Worm (Caenorhabditis elegans): Measurements from ENCODE around the gene dop-1.

Gene dop-1

ce11 chrX:4371988-4372387 lies 46.7 kb downstream of the dop-1 start, which contains the start of gene R160.14:
R160.14 (minus strand) TSS chrX:4372088.
- TF ChIP-seq Y56A3A.18 (GFP tag; IDR thresholded peaks at IDR 0.05) (no peak), F57C9.4 (tag; optimal IDR thresholded peaks at IDR 0.05) (no peak), zfh-2 (GFP tag; conservative IDR thresholded peaks at IDR 0.05) (no peak), nfya-1 (tag; optimal IDR thresholded peaks at IDR 0.05; ENCODE audit: borderline replicate concordance, insufficient read depth) (no peak), aptf-2 (GFP tag; conservative IDR thresholded peaks at IDR 0.05) (no peak)

ce11 chrX:4371413-4371812 lies 47.2 kb downstream of the dop-1 start, which contains the start of gene R160.13:
R160.13 (minus strand) TSS chrX:4371513.
- no peak for TF ChIP-seq F57A8.1 (GFP tag; optimal IDR thresholded peaks at IDR 0.05)
- TF ChIP-seq B0035.1 (tag; optimal IDR thresholded peaks at IDR 0.05) = no peak
- TF ChIP-seq rec-8 (tag; optimal IDR thresholded peaks at IDR 0.05) = no peak
- no peak for TF ChIP-seq egl-18 (GFP tag; IDR thresholded peaks at IDR 0.05)
- TF ChIP-seq T07F8.4 (tag; optimal IDR thresholded peaks at IDR 0.05) = no peak
- TF ChIP-seq B0336.3 (GFP tag; IDR thresholded peaks at IDR 0.05) = no peak
- TF ChIP-seq Y53F4B.3 (GFP tag; IDR thresholded peaks at IDR 0.05) = no peak
- TF ChIP-seq pha-4 (tag; optimal IDR thresholded peaks at IDR 0.05) = no peak
- TF ChIP-seq aptf-3 (GFP tag; IDR thresholded peaks at IDR 0.05) = no peak
- TF ChIP-seq ceh-91 (GFP tag; IDR thresholded peaks at IDR 0.05) = no peak
- TF ChIP-seq dpl-1 (GFP tag; optimal IDR thresholded peaks at IDR 0.05) = no peak
- no peak for TF ChIP-seq D2030.7 (GFP tag; IDR thresholded peaks at IDR 0.05)
- no peak for TF ChIP-seq F33H1.4 (GFP tag; IDR thresholded peaks at IDR 0.05)
- no peak for TF ChIP-seq nfyb-1 (GFP tag; IDR thresholded peaks at IDR 0.05)
- TF ChIP-seq ZK185.1 (tag; optimal IDR thresholded peaks at IDR 0.05; ENCODE audit: poor library complexity, severe bottlenecking) = no peak
- no peak for TF ChIP-seq F10E7.11 (tag; optimal IDR thresholded peaks at IDR 0.05)
- no peak for TF ChIP-seq cebp-2 (GFP tag; IDR thresholded peaks at IDR 0.05)

- no peak for TF ChIP-seq efl-1 (GFP tag; optimal IDR thresholded peaks at IDR 0.05)
- TF ChIP-seq sea-2 (GFP tag; IDR thresholded peaks at IDR 0.05) = no peak
- no peak for TF ChIP-seq ztf-28 (GFP tag; IDR thresholded peaks at IDR 0.05)
- no peak for TF ChIP-seq bed-2 (GFP tag; IDR thresholded peaks at IDR 0.05)
- TF ChIP-seq attf-5 (GFP tag; optimal IDR thresholded peaks at IDR 0.05) = no peak
- TF ChIP-seq madf-8 (GFP tag; conservative IDR thresholded peaks at IDR 0.05) = no peak
- TF ChIP-seq lir-1 (GFP tag; conservative IDR thresholded peaks at IDR 0.05) = no peak
These were observed 47.9 kb downstream of the dop-1 start, which contains the start of gene R160.5 for ce11 chrX:4370756-4371155. R160.5 (minus strand) TSS chrX:4370856.

ce11 chrX:4368800-4369199 lies 49.9 kb downstream of the dop-1 start, which contains the start of gene R160.4:
R160.4 (minus strand) TSS chrX:4368900.
- TF ChIP-seq F23B12.7 (tag; optimal IDR thresholded peaks at IDR 0.05; ENCODE audit: insufficient read depth) (no peak), Y53F4B.3 (GFP tag; IDR thresholded peaks at IDR 0.05) (no peak), die-1 (tag; optimal IDR thresholded peaks at IDR 0.05) (no peak), xnd-1 (tag; optimal IDR thresholded peaks at IDR 0.05) (no peak), hmg-1.2 (GFP tag; IDR thresholded peaks at IDR 0.05) (no peak), lag-1 (GFP tag; IDR thresholded peaks at IDR 0.05) (no peak), attf-6 (GFP tag; IDR thresholded peaks at IDR 0.05) (no peak)

All from whole organism, young adult.